Fruit fly (Drosophila melanogaster) whole organism, embryonic: ENCODE results near the gene CG43998.

Experiments
- ATbp ChIP-seq: fragments of 200-800 bp; sonication (Bioruptor generic); optimal IDR thresholded peaks from 2 replicates; lab custom pipeline; 2017; ENCODE audit warnings: missing biosample characterization, mild to moderate bottlenecking, missing genetic modification characterization, missing genetic modification reagents
- Ada2b ChIP-seq: fragments of 200-800 bp; sonication (Bioruptor generic); IDR thresholded peaks from 2 replicates; pipeline ENCODE4 v1.3.6; 2022; ENCODE audit warnings: missing biosample characterization, missing genetic modification characterization
- BEAF-32 ChIP-seq: fragments of 200-800 bp; sonication (Bioruptor generic); optimal IDR thresholded peaks from 3 replicates; lab custom pipeline; 2017; ENCODE audit warnings: missing biosample characterization, missing genetic modification characterization, mild to moderate bottlenecking, moderate library complexity, missing genetic modification reagents
- Bgb ChIP-seq: fragments of 200-800 bp; sonication (Bioruptor generic); IDR thresholded peaks from 2 replicates; pipeline ENCODE4 v1.3.6; 2022; ENCODE audit warnings: missing biosample characterization, missing genetic modification characterization; ENCODE audit not compliant: partially characterized antibody
- CG10366 ChIP-seq: fragments of 200-800 bp; sonication (Bioruptor generic); IDR thresholded peaks from 2 replicates; pipeline ENCODE4 v1.3.6; 2022; ENCODE audit warnings: missing biosample characterization, missing genetic modification characterization
- CG10543 ChIP-seq: fragments of 200-800 bp; sonication (Bioruptor generic); optimal IDR thresholded peaks from 3 replicates; lab custom pipeline; 2017; ENCODE audit warnings: missing biosample characterization, mild to moderate bottlenecking, missing genetic modification characterization, moderate library complexity
- CG11695 ChIP-seq: fragments of 200-800 bp; sonication (Bioruptor generic); IDR thresholded peaks from 3 replicates; pipeline ENCODE4 v1.3.6; 2022; ENCODE audit warnings: missing biosample characterization, missing genetic modification characterization
- CG12155 ChIP-seq: fragments of 200-800 bp; sonication (Bioruptor generic); optimal IDR thresholded peaks from 3 replicates; lab custom pipeline; 2016; ENCODE audit warnings: missing biosample characterization, missing genetic modification characterization
- CG13296 ChIP-seq: fragments of 200-800 bp; sonication (Bioruptor generic); optimal IDR thresholded peaks from 3 replicates; lab custom pipeline; 2018; ENCODE audit warnings: missing biosample characterization, mild to moderate bottlenecking, missing genetic modification characterization
- CG14441 ChIP-seq: fragments of 200-800 bp; sonication (Bioruptor generic); IDR thresholded peaks from 2 replicates; pipeline ENCODE4 v1.3.6; 2022; ENCODE audit warnings: missing biosample characterization, missing genetic modification characterization
- CG14667 ChIP-seq: fragments of 200-800 bp; sonication (Bioruptor generic); IDR thresholded peaks from 2 replicates; pipeline ENCODE4 v1.3.6; 2022; ENCODE audit warnings: missing biosample characterization, missing genetic modification characterization
- CG14860 ChIP-seq: fragments of 200-800 bp; sonication (Bioruptor generic); IDR thresholded peaks from 3 replicates; pipeline ENCODE4 v1.3.6; 2022; ENCODE audit warnings: missing biosample characterization, missing genetic modification characterization; ENCODE audit not compliant: partially characterized antibody
- CG2199 ChIP-seq: fragments of 200-800 bp; sonication (Bioruptor generic); IDR thresholded peaks from 3 replicates; pipeline ENCODE4 v1.3.6; 2022; ENCODE audit warnings: missing biosample characterization, missing genetic modification characterization
- CG2678 ChIP-seq: fragments of 200-800 bp; sonication (Bioruptor generic); optimal IDR thresholded peaks from 3 replicates; lab custom pipeline; 2019; ENCODE audit warnings: missing biosample characterization, mild to moderate bottlenecking, missing genetic modification characterization, moderate library complexity
- CG2889 ChIP-seq: fragments of 200-800 bp; sonication (Bioruptor generic); IDR thresholded peaks from 3 replicates; pipeline ENCODE4 v1.3.6; 2022; ENCODE audit warnings: missing biosample characterization, missing genetic modification characterization
- CG3281 ChIP-seq: fragments of 200-800 bp; sonication (Bioruptor generic); optimal IDR thresholded peaks from 3 replicates; lab custom pipeline; 2017; ENCODE audit warnings: missing biosample characterization, mild to moderate bottlenecking, missing genetic modification characterization
- CG3838 ChIP-seq: fragments of 200-800 bp; sonication (Bioruptor generic); optimal IDR thresholded peaks from 3 replicates; lab custom pipeline; 2016; ENCODE audit warnings: missing biosample characterization, missing genetic modification characterization
- CG3847 ChIP-seq: fragments of 200-800 bp; sonication (Bioruptor generic); IDR thresholded peaks from 2 replicates; pipeline ENCODE4 v1.3.6; 2022; ENCODE audit warnings: missing biosample characterization, missing genetic modification characterization
- CG5180 ChIP-seq: fragments of 200-800 bp; sonication (Bioruptor generic); optimal IDR thresholded peaks from 3 replicates; lab custom pipeline; 2017; ENCODE audit warnings: missing biosample characterization, missing genetic modification characterization, mild to moderate bottlenecking, moderate library complexity, missing genetic modification reagents
- CG6254 ChIP-seq: fragments of 200-800 bp; sonication (Bioruptor generic); optimal IDR thresholded peaks from 3 replicates; lab custom pipeline; 2017; ENCODE audit warnings: mild to moderate bottlenecking, missing biosample characterization, missing genetic modification reagents, missing genetic modification characterization
- CG7372 ChIP-seq: fragments of 200-800 bp; sonication (Bioruptor generic); IDR thresholded peaks from 2 replicates; pipeline ENCODE4 v1.3.6; 2022; ENCODE audit warnings: missing biosample characterization, missing genetic modification characterization
- CG7987 ChIP-seq: fragments of 200-800 bp; sonication (Bioruptor generic); optimal IDR thresholded peaks from 2 replicates; lab custom pipeline; 2018; ENCODE audit warnings: missing biosample characterization, mild to moderate bottlenecking, missing genetic modification characterization, moderate library complexity
- CG8290 ChIP-seq, 3 experiments: fragments of 200-800 bp; sonication (Bioruptor generic); optimal IDR thresholded peaks; 2 replicates each; lab custom pipeline; 2016 to 2019; ENCODE audit warnings: missing biosample characterization in 3 of 3, missing genetic modification characterization in 3 of 3, mild to moderate bottlenecking in 2 of 3, moderate library complexity in 1 of 3
- D19A ChIP-seq: fragments of 200-800 bp; optimal IDR thresholded peaks from 3 replicates; lab custom pipeline; 2019; ENCODE audit warnings: missing biosample characterization, mild to moderate bottlenecking, missing genetic modification characterization, moderate library complexity
- Dll ChIP-seq: fragments of 200-800 bp; sonication (Bioruptor generic); IDR thresholded peaks from 4 replicates; pipeline ENCODE4 v1.3.6; 2022; ENCODE audit warnings: missing biosample characterization, missing genetic modification characterization; ENCODE audit not compliant: partially characterized antibody
- E2f1 ChIP-seq: fragments of 200-800 bp; sonication (Bioruptor generic); IDR thresholded peaks from 2 replicates; pipeline ENCODE4 v1.3.6; 2022; ENCODE audit warnings: missing biosample characterization, missing genetic modification characterization
- Hr3 ChIP-seq: fragments of 200-800 bp; sonication (Bioruptor generic); optimal IDR thresholded peaks from 3 replicates; lab custom pipeline; 2016; ENCODE audit warnings: missing biosample characterization, missing genetic modification characterization
- Hr51 ChIP-seq, 2 experiments: fragments of 200-800 bp; sonication (Bioruptor generic); optimal IDR thresholded peaks; 2 replicates in 1 of 2; 3 replicates in 1 of 2; lab custom pipeline; 2016 to 2018; ENCODE audit warnings: missing biosample characterization in 2 of 2, missing genetic modification characterization in 2 of 2, mild to moderate bottlenecking in 1 of 2, moderate library complexity in 1 of 2
- Lhr ChIP-seq: fragments of 200-800 bp; sonication (Bioruptor generic); optimal IDR thresholded peaks from 3 replicates; lab custom pipeline; 2017; ENCODE audit warnings: mild to moderate bottlenecking, missing biosample characterization, missing genetic modification reagents, missing genetic modification characterization
- NfI ChIP-seq: fragments of 200-800 bp; sonication (Bioruptor generic); optimal IDR thresholded peaks from 3 replicates; lab custom pipeline; 2018; ENCODE audit warnings: missing biosample characterization, mild to moderate bottlenecking, missing genetic modification characterization, moderate library complexity
- PHDP ChIP-seq: fragments of 200-800 bp; sonication (Bioruptor generic); optimal IDR thresholded peaks from 3 replicates; lab custom pipeline; 2018; ENCODE audit warnings: missing biosample characterization, mild to moderate bottlenecking, missing genetic modification characterization, moderate library complexity
- Ptx1 ChIP-seq: fragments of 200-800 bp; sonication (Bioruptor generic); IDR thresholded peaks from 2 replicates; pipeline ENCODE4 v1.3.6; 2022; ENCODE audit warnings: missing biosample characterization, missing genetic modification characterization
- Scr ChIP-seq: fragments of 200-800 bp; sonication (Bioruptor generic); IDR thresholded peaks from 2 replicates; pipeline ENCODE4 v1.3.6; 2022; ENCODE audit warnings: missing biosample characterization, missing genetic modification characterization; ENCODE audit not compliant: partially characterized antibody
- Sry-δ ChIP-seq: fragments of 200-800 bp; sonication (Bioruptor generic); optimal IDR thresholded peaks from 2 replicates; lab custom pipeline; 2016; ENCODE audit warnings: missing biosample characterization, missing genetic modification characterization
- Ssrp ChIP-seq: fragments of 200-800 bp; sonication (Bioruptor generic); optimal IDR thresholded peaks from 2 replicates; lab custom pipeline; 2018; ENCODE audit warnings: missing biosample characterization, mild to moderate bottlenecking, missing genetic modification characterization, moderate library complexity
- al ChIP-seq: fragments of 200-800 bp; sonication (Bioruptor generic); IDR thresholded peaks from 2 replicates; pipeline ENCODE4 v1.3.6; 2022; ENCODE audit warnings: missing biosample characterization, missing genetic modification characterization
- bsh ChIP-seq, 2 experiments: fragments of 200-800 bp; sonication (Bioruptor generic); optimal IDR thresholded peaks; 2 replicates each; lab custom pipeline; 2017 to 2018; ENCODE audit warnings: mild to moderate bottlenecking in 2 of 2, missing biosample characterization in 2 of 2, missing genetic modification characterization in 2 of 2, moderate library complexity in 1 of 2
- corto ChIP-seq: fragments of 200-800 bp; sonication (Bioruptor generic); optimal IDR thresholded peaks from 2 replicates; lab custom pipeline; 2016; ENCODE audit warnings: missing biosample characterization, mild to moderate bottlenecking, missing genetic modification characterization, moderate library complexity
- croc ChIP-seq: fragments of 200-800 bp; sonication (Bioruptor generic); conservative IDR thresholded peaks from 3 replicates; pipeline ENCODE4 v1.3.6; 2022; ENCODE audit warnings: missing biosample characterization, missing genetic modification characterization
- dmrt99B ChIP-seq: fragments of 200-800 bp; sonication (Bioruptor generic); optimal IDR thresholded peaks from 2 replicates; lab custom pipeline; 2018; ENCODE audit warnings: missing biosample characterization, mild to moderate bottlenecking, missing genetic modification characterization, moderate library complexity
- ems ChIP-seq: fragments of 200-800 bp; sonication (Bioruptor generic); optimal IDR thresholded peaks from 3 replicates; lab custom pipeline; 2016; ENCODE audit warnings: missing biosample characterization, missing genetic modification characterization
- esg ChIP-seq: fragments of 200-800 bp; sonication (Bioruptor generic); conservative IDR thresholded peaks from 2 replicates; pipeline ENCODE4 v1.3.6; 2022; ENCODE audit warnings: missing biosample characterization, missing genetic modification characterization
- gcm ChIP-seq: fragments of 200-800 bp; sonication (Bioruptor generic); optimal IDR thresholded peaks from 2 replicates; lab custom pipeline; 2019; ENCODE audit warnings: missing biosample characterization, mild to moderate bottlenecking, missing genetic modification characterization, moderate library complexity
- lab ChIP-seq: fragments of 200-800 bp; sonication (Bioruptor generic); optimal IDR thresholded peaks from 3 replicates; lab custom pipeline; 2017; ENCODE audit warnings: missing biosample characterization, missing genetic modification characterization, mild to moderate bottlenecking, moderate library complexity, missing genetic modification reagents
- phol ChIP-seq: fragments of 200-800 bp; sonication (Bioruptor generic); optimal IDR thresholded peaks from 3 replicates; lab custom pipeline; 2018; ENCODE audit warnings: missing biosample characterization, mild to moderate bottlenecking, missing genetic modification characterization, moderate library complexity
- sim ChIP-seq: fragments of 200-800 bp; sonication (Bioruptor generic); IDR thresholded peaks from 2 replicates; pipeline ENCODE4 v1.3.6; 2022; ENCODE audit warnings: missing biosample characterization, missing genetic modification characterization
- tio ChIP-seq: fragments of 200-800 bp; sonication (Bioruptor generic); optimal IDR thresholded peaks from 2 replicates; lab custom pipeline; 2017; ENCODE audit warnings: missing biosample characterization, missing genetic modification characterization, inconsistent platforms
- zf30C ChIP-seq: fragments of 200-800 bp; sonication (Bioruptor generic); optimal IDR thresholded peaks from 3 replicates; lab custom pipeline; 2018; ENCODE audit warnings: missing biosample characterization, mild to moderate bottlenecking, missing genetic modification characterization

The CG43998 gene

DNA sequence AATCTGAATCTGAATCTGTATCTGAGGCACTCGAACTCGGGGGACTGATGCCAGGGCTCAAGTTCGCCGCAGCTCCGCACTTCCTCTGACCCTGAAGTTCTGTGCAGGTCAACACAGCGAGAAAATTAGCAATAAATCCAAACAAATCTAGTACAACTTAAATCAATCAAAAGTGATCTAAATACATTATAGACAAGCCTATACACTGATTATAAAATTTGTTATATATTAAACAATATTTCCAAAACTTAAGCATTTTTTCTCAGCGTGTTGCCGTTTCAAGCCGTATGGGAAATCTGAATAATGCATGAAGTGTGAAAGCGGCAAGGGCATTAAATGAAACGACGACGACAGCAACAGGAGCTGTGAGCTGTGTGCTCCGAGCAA lies 13.8 kb downstream of the CG43998 start (continued):
- TF ChIP-seq Ada2b (GFP tag; lab: Robert Waterston, UW), result peak; percentile 42; the same call in 1 of the 2 replicates
- TF ChIP-seq CG10366 (GFP tag; lab: Robert Waterston, UW), result 0 out of 2 replicates have a peak, but pooled peaks have one; percentile 36
- TF ChIP-seq Hr51 (GFP tag; optimal IDR thresholded peaks at IDR 0.05; lab: Kevin White, UChicago), result peak in 1 of 2 experiments; percentile 36
- TF ChIP-seq CG14441, result peak; percentile 51
- 0 out of 3 replicates have a peak, but pooled peaks have one; percentile 18 for TF ChIP-seq CG11695 (GFP tag; lab: Robert Waterston, UW)
- peak; percentile 12 for TF ChIP-seq Ssrp
- peak; percentile 5 for TF ChIP-seq PHDP
- TF ChIP-seq ATbp (GFP tag; lab: Kevin White, UChicago), result peak; percentile 17
- TF ChIP-seq al (GFP tag; lab: Robert Waterston, UW), result peak; percentile 46; the same call in 1 of the 2 replicates
- no peak for TF ChIP-seq zf30C (GFP tag; lab: Kevin White, UChicago)
- TF ChIP-seq CG7987 (GFP tag; lab: Kevin White, UChicago), result no peak
- peak; percentile 91 for TF ChIP-seq corto
- TF ChIP-seq phol (tag; lab: Kevin White, UChicago), result peak; percentile 20
- TF ChIP-seq bsh (GFP tag; optimal IDR thresholded peaks at IDR 0.05; lab: Kevin White, UChicago), result peak; percentile 38 to 66
- no peak for TF ChIP-seq NfI (GFP tag; lab: Kevin White, UChicago)
- no peak for TF ChIP-seq Scr
- TF ChIP-seq D19A (tag; lab: Kevin White, UChicago), result no peak
- TF ChIP-seq Bgb, result no peak
- peak; percentile 50 for TF ChIP-seq lab (GFP tag; lab: Kevin White, UChicago)
- TF ChIP-seq esg (GFP tag; lab: Robert Waterston, UW), result peak; percentile 39; the same call in 1 of the 2 replicates
- TF ChIP-seq CG14667 (GFP tag; lab: Robert Waterston, UW), result 0 out of 2 replicates have a peak, but pooled peaks have one; percentile 15
- TF ChIP-seq Dll, result no peak
- TF ChIP-seq gcm (GFP tag; lab: Kevin White, UChicago), result no peak
- TF ChIP-seq CG13296 (GFP tag; lab: Kevin White, UChicago), result no peak
- peak; percentile 3 for TF ChIP-seq CG12155 (GFP tag; lab: Kevin White, UChicago)
- TF ChIP-seq CG2199 (GFP tag; lab: Robert Waterston, UW), result no peak
- TF ChIP-seq CG10543 (GFP tag; lab: Kevin White, UChicago), result no peak
- TF ChIP-seq CG2889 (GFP tag; lab: Robert Waterston, UW), result no peak
- TF ChIP-seq CG3838 (GFP tag; lab: Kevin White, UChicago), result no peak
- peak; percentile 29 for TF ChIP-seq ems (GFP tag; lab: Kevin White, UChicago)
- TF ChIP-seq Ptx1 (GFP tag; lab: Robert Waterston, UW), result peak; percentile 54
- no peak for TF ChIP-seq CG5180 (GFP tag; lab: Kevin White, UChicago)
- peak; percentile 38 for TF ChIP-seq dmrt99B (tag; lab: Kevin White, UChicago)
- TF ChIP-seq CG7372, result no peak
- no peak for TF ChIP-seq croc (GFP tag; lab: Robert Waterston, UW)
- TF ChIP-seq CG6254, result peak; percentile 2
- peak; percentile 31 for TF ChIP-seq CG3281
- TF ChIP-seq BEAF-32, result no peak
- TF ChIP-seq sim, result no peak
- TF ChIP-seq CG8290 (GFP tag; optimal IDR thresholded peaks at IDR 0.05; lab: Kevin White, UChicago), result no peak
- peak in 1 of 2 experiments; percentile 31 for TF ChIP-seq CG8290 (tag; optimal IDR thresholded peaks at IDR 0.05; lab: Kevin White, UChicago)
- TF ChIP-seq Hr3 (GFP tag; lab: Kevin White, UChicago), result peak; percentile 33
- no peak for TF ChIP-seq Lhr (GFP tag; lab: Kevin White, UChicago)
- peak; percentile 53 for TF ChIP-seq CG2678 (tag; lab: Kevin White, UChicago)
- TF ChIP-seq tio (GFP tag; lab: Kevin White, UChicago), result peak; percentile 27
- TF ChIP-seq E2f1, result peak; percentile 34; the same call in 1 of the 2 replicates
- TF ChIP-seq CG14860 (GFP tag; lab: Robert Waterston, UW), result no peak
- no peak for TF ChIP-seq CG3847
- no peak for TF ChIP-seq Sry-δ (GFP tag; lab: Kevin White, UChicago)
